Fruit fly (Drosophila melanogaster): ENCODE results near the gene PGRP-LD.

Gene PGRP-LD

dm6 chr3L:5779476-5780401 lies at the start of gene PGRP-LD, which contains the start of the genes Myt1 and Pmi (continued):
- TF ChIP-seq CoRest (tag; optimal IDR thresholded peaks at IDR 0.05), result peak; percentile 10
- TF ChIP-seq sima (GFP tag; optimal IDR thresholded peaks at IDR 0.05), result no peak
- no peak for TF ChIP-seq CG11504 (tag; optimal IDR thresholded peaks at IDR 0.05)
- TF ChIP-seq CG3407 (GFP tag; optimal IDR thresholded peaks at IDR 0.05), result no peak
- peak; percentile 49 for TF ChIP-seq CG14710 (tag; optimal IDR thresholded peaks at IDR 0.05)
- peak; percentile 5 for TF ChIP-seq stwl (tag; optimal IDR thresholded peaks at IDR 0.05)
- no peak for TF ChIP-seq CG7556 (GFP tag; optimal IDR thresholded peaks at IDR 0.05)
- no peak for TF ChIP-seq CG2129 (GFP tag; IDR thresholded peaks at IDR 0.05; ENCODE audit: partially characterized antibody)
- TF ChIP-seq CG30403 (GFP tag; optimal IDR thresholded peaks at IDR 0.05), result peak; percentile 13
- TF ChIP-seq Lhr (GFP tag; optimal IDR thresholded peaks at IDR 0.05), result peak; percentile 11
- TF ChIP-seq ftz-f1 (GFP tag; optimal IDR thresholded peaks at IDR 0.05), result peak; percentile 79
- TF ChIP-seq ara (GFP tag; IDR thresholded peaks at IDR 0.05), result no peak
- peak; percentile 16; the same call in 1 of the 2 replicates for TF ChIP-seq CG13287 (GFP tag; IDR thresholded peaks at IDR 0.05; ENCODE audit: partially characterized antibody)
- TF ChIP-seq Med (GFP tag), result peak; percentile 73
- TF ChIP-seq vfl (GFP tag; optimal IDR thresholded peaks at IDR 0.05), result no peak
- no peak for TF ChIP-seq az2 (GFP tag; optimal IDR thresholded peaks at IDR 0.05)
- TF ChIP-seq HLH4C (GFP tag; IDR thresholded peaks at IDR 0.05; ENCODE audit: partially characterized antibody), result 0 out of 3 replicates have a peak, but pooled peaks have one; percentile 17
- TF ChIP-seq pzg (GFP tag; optimal IDR thresholded peaks at IDR 0.05), result peak; percentile 42

DNA sequence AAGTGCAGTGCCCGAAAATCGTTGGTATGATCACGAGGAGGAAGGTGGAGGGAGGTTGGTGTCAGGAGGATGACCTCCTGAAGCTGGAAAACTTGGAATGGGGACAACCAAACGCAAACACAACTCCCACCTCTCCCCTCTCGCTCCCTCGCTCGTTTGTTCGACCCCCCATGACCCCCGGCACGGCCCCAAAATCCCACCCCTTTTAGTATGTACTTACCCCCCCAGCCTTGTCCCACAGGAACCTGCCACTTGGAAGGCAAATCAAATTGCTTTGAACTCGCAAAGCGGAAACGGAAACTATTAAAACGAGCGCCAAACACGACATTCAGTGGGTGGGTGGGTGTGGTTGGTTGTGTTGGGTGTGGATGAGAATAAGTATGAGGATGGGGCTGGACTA lies 48.2 kb upstream of the PGRP-LD start:
- TF ChIP-seq dysf (GFP tag; IDR thresholded peaks at IDR 0.05), result no peak
- peak; percentile 72 for TF ChIP-seq abd-A (tag; optimal IDR thresholded peaks at IDR 0.05)
- peak; percentile 51; the same call in 1 of the 2 replicates for TF ChIP-seq crol (GFP tag; IDR thresholded peaks at IDR 0.05)

DNA sequence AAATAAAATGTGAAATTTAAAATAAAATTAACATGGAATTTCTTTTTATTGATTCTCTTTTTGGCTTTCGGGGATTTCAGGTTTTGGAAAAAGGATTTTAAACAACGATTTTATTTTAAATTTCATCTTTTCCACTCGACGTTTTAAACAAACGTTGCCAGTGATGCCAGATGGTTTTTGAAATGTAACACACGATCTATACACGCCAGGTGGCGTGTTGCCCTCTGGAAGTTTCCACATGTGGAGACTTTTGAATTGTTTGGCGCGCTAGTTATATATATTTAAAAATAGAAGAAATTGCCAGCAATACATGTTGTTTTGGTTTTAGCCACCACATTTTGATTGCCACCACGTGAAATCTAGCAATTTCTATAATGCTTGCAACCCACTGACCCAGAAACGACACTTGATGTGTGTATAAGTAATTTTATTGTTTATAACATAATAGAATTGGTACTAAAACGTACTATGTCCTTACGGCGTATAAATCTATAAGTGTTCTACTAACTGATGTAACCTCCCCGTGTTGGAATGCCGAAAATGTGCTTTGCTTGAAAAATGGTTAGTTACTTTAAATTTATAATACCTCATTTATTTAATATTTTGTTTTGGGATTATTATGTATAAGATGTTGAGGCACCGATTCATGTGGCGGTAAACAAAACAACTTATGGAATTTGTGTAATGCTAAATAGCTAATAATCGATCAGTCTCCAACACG lies 30.1 kb upstream of the PGRP-LD start:
- TF ChIP-seq Pdp1 (GFP tag; optimal IDR thresholded peaks at IDR 0.05) (no peak), tup (GFP tag; optimal IDR thresholded peaks at IDR 0.05) (no peak), CG31388 (GFP tag; optimal IDR thresholded peaks at IDR 0.05) (no peak), pzg (GFP tag; optimal IDR thresholded peaks at IDR 0.05) (peak; percentile 58), aop (GFP tag; IDR thresholded peaks at IDR 0.05) (no peak), NK7.1 (GFP tag; optimal IDR thresholded peaks at IDR 0.05) (no peak), bbx (GFP tag; IDR thresholded peaks at IDR 0.05; ENCODE audit: partially characterized antibody) (peak; percentile 59; the same call in 1 of the 2 replicates), CG1603 (tag; optimal IDR thresholded peaks at IDR 0.05) (peak; percentile 59), CG6254 (GFP tag; optimal IDR thresholded peaks at IDR 0.05) (no peak), ems (GFP tag; optimal IDR thresholded peaks at IDR 0.05) (no peak), crp (GFP tag; optimal IDR thresholded peaks at IDR 0.05) (peak in 1 of 2 experiments; percentile 16), nerfin-2 (GFP tag; IDR thresholded peaks at IDR 0.05; ENCODE audit: partially characterized antibody) (no peak), amos (GFP tag; IDR thresholded peaks at IDR 0.05; ENCODE audit: partially characterized antibody) (peak; percentile 59), CG6791 (GFP tag; IDR thresholded peaks at IDR 0.05; ENCODE audit: partially characterized antibody) (peak; percentile 49; the same call in 1 of the 3 replicates), gfzf (GFP tag; optimal IDR thresholded peaks at IDR 0.05) (peak; percentile 19), CG12942 (GFP tag; optimal IDR thresholded peaks at IDR 0.05) (no peak), CG17568 (GFP tag; optimal IDR thresholded peaks at IDR 0.05) (no peak), repo (GFP tag; optimal IDR thresholded peaks at IDR 0.05) (no peak), Sry-δ (GFP tag; optimal IDR thresholded peaks at IDR 0.05) (peak; percentile 19), CG10654 (GFP tag; optimal IDR thresholded peaks at IDR 0.05) (no peak), CG10267 (tag; optimal IDR thresholded peaks at IDR 0.05) (peak; percentile 35), chinmo (GFP tag; IDR thresholded peaks at IDR 0.05; ENCODE audit: partially characterized antibody) (peak; percentile 66; the same call in 1 of the 4 replicates), CG17802 (tag; optimal IDR thresholded peaks at IDR 0.05) (no peak)
